Worm (Caenorhabditis elegans) whole organism, L4 larva: ENCODE data around the gene rpl-42.

Source experiments
- hlh-11 ChIP-seq: fragments of 200-800 bp; sonication (Bioruptor generic); optimal IDR thresholded peaks from 2 replicates; lab custom pipeline; 2018; ENCODE audit warnings: mild to moderate bottlenecking, missing genetic modification characterization, missing compliant biosample characterization
- lin-38 ChIP-seq: fragments of 200-800 bp; sonication (Bioruptor generic); IDR thresholded peaks from 2 replicates; pipeline ENCODE4 v1.3.6; 2022; ENCODE audit warnings: missing genetic modification reagents, missing genetic modification characterization, missing compliant biosample characterization

DNA sequence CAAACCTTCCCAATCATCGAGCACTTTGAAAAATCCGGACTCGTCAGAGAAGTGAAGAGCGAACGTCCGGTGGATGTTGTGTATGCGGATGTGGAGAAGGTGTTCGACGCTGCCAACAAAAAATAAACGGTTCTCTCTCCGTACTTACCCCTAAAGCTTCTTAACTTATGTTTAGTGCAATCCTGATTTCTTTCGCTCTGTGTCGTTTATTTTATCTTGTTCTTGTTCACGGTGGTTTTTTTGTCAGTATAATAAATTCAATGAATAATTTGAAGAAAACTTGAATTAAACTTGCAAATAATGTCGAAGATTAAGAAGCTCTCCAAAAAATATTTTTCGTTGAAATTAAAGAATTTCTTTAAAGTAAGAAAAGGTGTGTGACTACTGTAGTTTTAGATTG lies 36.5 kb downstream of the rpl-42 start, which contains the start of gene F40F8.3:
- no peak for TF ChIP-seq lin-38 (GFP tag; lab: Robert Waterston, UW)
- no peak for TF ChIP-seq hlh-11 (tag; lab: Kevin White, UChicago)
